Worm (Caenorhabditis elegans) whole organism, early embryonic: ENCODE results near the gene tank-1.

ENCODE experiments used
- B0310.2 ChIP-seq: sonication (generic microtip); optimal IDR thresholded peaks from 2 replicates; lab custom pipeline; 2016; ENCODE audit warnings: mild to moderate bottlenecking, missing genetic modification characterization, missing compliant biosample characterization
- F13C5.2 ChIP-seq: sonication (generic microtip); optimal IDR thresholded peaks from 2 replicates; lab custom pipeline; 2017; ENCODE audit warnings: mild to moderate bottlenecking, missing genetic modification characterization, inconsistent platforms, missing compliant biosample characterization
- ama-1 ChIP-seq: fragments of 150-350 bp; optimal IDR thresholded peaks from 2 replicates; lab custom pipeline; 2014
- ceh-36 ChIP-seq: sonication (generic microtip); optimal IDR thresholded peaks from 2 replicates; lab custom pipeline; 2016; ENCODE audit warnings: missing genetic modification characterization, inconsistent platforms, missing compliant biosample characterization
- flt-1 ChIP-seq: fragments of 200-800 bp; sonication (Bioruptor generic); IDR thresholded peaks from 2 replicates; pipeline ENCODE4 v1.3.6; 2022; ENCODE audit warnings: missing genetic modification characterization, missing compliant biosample characterization
- hmbx-1 ChIP-seq: sonication (generic microtip); optimal IDR thresholded peaks from 2 replicates; lab custom pipeline; 2016; ENCODE audit warnings: mild to moderate bottlenecking, missing genetic modification characterization, missing compliant biosample characterization
- hnd-1 ChIP-seq: sonication (generic microtip); optimal IDR thresholded peaks from 2 replicates; lab custom pipeline; 2016; ENCODE audit warnings: missing genetic modification characterization, missing compliant biosample characterization
- scrt-1 ChIP-seq: fragments of 200-800 bp; sonication (Bioruptor generic); IDR thresholded peaks from 2 replicates; pipeline ENCODE4 v1.3.6; 2022; ENCODE audit warnings: missing genetic modification characterization, missing compliant biosample characterization
- tra-4 ChIP-seq: sonication (generic microtip); optimal IDR thresholded peaks from 2 replicates; lab custom pipeline; 2017; ENCODE audit warnings: missing genetic modification characterization, missing compliant biosample characterization

- TF ChIP-seq hnd-1 (tag; lab: Kevin White, UChicago) (no peak), hmbx-1 (tag; lab: Kevin White, UChicago) (no peak), flt-1 (GFP tag; lab: Robert Waterston, UW) (no peak), ceh-36 (no peak), ama-1 (no peak), B0310.2 (no peak), scrt-1 (GFP tag; lab: Robert Waterston, UW) (no peak), tra-4 (tag; lab: Kevin White, UChicago) (no peak), F13C5.2 (tag; lab: Kevin White, UChicago) (no peak)
Observed at ce11 chrV:1285657-1286123, at the start of gene tank-1.
